Worm (Caenorhabditis elegans) whole organism, midembryonic: ENCODE data around the gene Y116A8C.29.

Experiments used
- T22C8.4 ChIP-seq: fragments of 200-800 bp; sonication (Bioruptor generic); IDR thresholded peaks from 2 replicates; pipeline ENCODE4 v1.3.6; 2022; ENCODE audit warnings: missing genetic modification characterization, missing compliant biosample characterization
- cog-1 ChIP-seq: sonication (generic microtip); optimal IDR thresholded peaks from 2 replicates; lab custom pipeline; 2016; ENCODE audit warnings: missing genetic modification characterization, missing compliant biosample characterization
- flt-1 ChIP-seq: fragments of 200-800 bp; sonication (Bioruptor generic); IDR thresholded peaks from 2 replicates; pipeline ENCODE4 v1.3.6; 2022; ENCODE audit warnings: missing genetic modification characterization, missing compliant biosample characterization
- klf-2 ChIP-seq: fragments of 200-800 bp; sonication (Bioruptor generic); conservative IDR thresholded peaks from 2 replicates; pipeline ENCODE4 v1.3.6; 2022; ENCODE audit warnings: missing genetic modification reagents, missing genetic modification characterization, missing compliant biosample characterization
- med-1 ChIP-seq: sonication (generic microtip); optimal IDR thresholded peaks from 2 replicates; lab custom pipeline; 2017; ENCODE audit warnings: missing genetic modification characterization, mild to moderate bottlenecking, missing compliant biosample characterization, antibody characterized with exemption, missing genetic modification reagents; ENCODE audit not compliant: insufficient read depth
- ref-1 ChIP-seq: fragments of 200-800 bp; sonication (Bioruptor generic); conservative IDR thresholded peaks from 2 replicates; pipeline ENCODE4 v1.3.6; 2022; ENCODE audit warnings: missing genetic modification reagents, missing genetic modification characterization, missing compliant biosample characterization
- tab-1 ChIP-seq: fragments of 200-800 bp; sonication (Bioruptor generic); IDR thresholded peaks from 2 replicates; pipeline ENCODE4 v1.3.6; 2022; ENCODE audit warnings: missing genetic modification characterization, missing compliant biosample characterization
- ztf-23 ChIP-seq: fragments of 200-800 bp; sonication (Bioruptor generic); IDR thresholded peaks from 2 replicates; pipeline ENCODE4 v1.3.6; 2022; ENCODE audit warnings: missing genetic modification reagents, missing genetic modification characterization, missing compliant biosample characterization
- ztf-29 ChIP-seq: fragments of 200-800 bp; sonication (Bioruptor generic); IDR thresholded peaks from 2 replicates; pipeline ENCODE4 v1.3.6; 2022; ENCODE audit warnings: missing genetic modification reagents, missing genetic modification characterization, missing compliant biosample characterization

Gene Y116A8C.29

ce11 chrIV:17084839-17085238 is 9.0 kb upstream of the Y116A8C.29 start:
- TF ChIP-seq ztf-23 (GFP tag; lab: Robert Waterston, UW) = no peak
- TF ChIP-seq T22C8.4 (GFP tag; lab: Robert Waterston, UW) = no peak
- TF ChIP-seq tab-1 (GFP tag; lab: Robert Waterston, UW) = no peak
- no peak for TF ChIP-seq ztf-29 (GFP tag; lab: Robert Waterston, UW)
- TF ChIP-seq cog-1 (tag; lab: Kevin White, UChicago) = no peak
- no peak for TF ChIP-seq klf-2 (GFP tag; lab: Robert Waterston, UW)
- no peak for TF ChIP-seq med-1

ce11 chrIV:17087384-17088099 is 6.3 kb upstream of the Y116A8C.29 start, which contains the start of the genes snx-13 and snr-1:
Gene snx-13, minus strand, starts transcription at chrIV:17087438.
Gene snr-1, plus strand, starts transcription at chrIV:17088049.
- TF ChIP-seq med-1 = no peak
- TF ChIP-seq tab-1 (GFP tag; lab: Robert Waterston, UW) = peak; percentile 77
- TF ChIP-seq ztf-23 (GFP tag; lab: Robert Waterston, UW) = peak; percentile 94
- peak; percentile 81 for TF ChIP-seq klf-2 (GFP tag; lab: Robert Waterston, UW)
- peak; percentile 89 for TF ChIP-seq flt-1
- peak; percentile 70; the same call in 1 of the 2 replicates for TF ChIP-seq T22C8.4 (GFP tag; lab: Robert Waterston, UW)
- peak; percentile 97 for TF ChIP-seq cog-1 (tag; lab: Kevin White, UChicago)
- TF ChIP-seq ref-1 (GFP tag; lab: Robert Waterston, UW) = no peak; the same call in 1 of the 2 replicates
- peak; percentile 70 for TF ChIP-seq ztf-29 (GFP tag; lab: Robert Waterston, UW)

ce11 chrIV:17088849-17089248 is 5.0 kb upstream of the Y116A8C.29 start, which contains the start of gene Y116A8C.43:
Gene Y116A8C.43, plus strand, starts transcription at chrIV:17088851.
- TF ChIP-seq flt-1 (no peak), ref-1 (GFP tag; lab: Robert Waterston, UW) (no peak), ztf-29 (GFP tag; lab: Robert Waterston, UW) (no peak), klf-2 (GFP tag; lab: Robert Waterston, UW) (no peak), T22C8.4 (GFP tag; lab: Robert Waterston, UW) (no peak), ztf-23 (GFP tag; lab: Robert Waterston, UW) (no peak), cog-1 (tag; lab: Kevin White, UChicago) (no peak), tab-1 (GFP tag; lab: Robert Waterston, UW) (no peak), med-1 (no peak)

ce11 chrIV:17096168-17096567 is 2.3 kb downstream of the Y116A8C.29 start, which contains the start of gene Y116A8C.27:
Gene Y116A8C.27, minus strand, starts transcription at chrIV:17096268.
- no peak for TF ChIP-seq ztf-23 (GFP tag; lab: Robert Waterston, UW)
- no peak for TF ChIP-seq flt-1
- TF ChIP-seq tab-1 (GFP tag; lab: Robert Waterston, UW) = no peak
- TF ChIP-seq klf-2 (GFP tag; lab: Robert Waterston, UW) = no peak
- no peak for TF ChIP-seq ref-1 (GFP tag; lab: Robert Waterston, UW)
- TF ChIP-seq ztf-29 (GFP tag; lab: Robert Waterston, UW) = no peak
- no peak for TF ChIP-seq med-1
- TF ChIP-seq cog-1 (tag; lab: Kevin White, UChicago) = no peak
- TF ChIP-seq T22C8.4 (GFP tag; lab: Robert Waterston, UW) = no peak

ce11 chrIV:17099113-17099512 is 5.3 kb downstream of the Y116A8C.29 start:
- TF ChIP-seq klf-2 (GFP tag; lab: Robert Waterston, UW) = 0 out of 2 replicates have a peak, but pooled peaks have one; percentile 3
- no peak for TF ChIP-seq cog-1 (tag; lab: Kevin White, UChicago)
- 0 out of 2 replicates have a peak, but pooled peaks have one; percentile 23 for TF ChIP-seq ref-1 (GFP tag; lab: Robert Waterston, UW)

- TF ChIP-seq flt-1 = no peak
- no peak for TF ChIP-seq med-1
- TF ChIP-seq cog-1 (tag; lab: Kevin White, UChicago) = no peak
- no peak for TF ChIP-seq klf-2 (GFP tag; lab: Robert Waterston, UW)
- TF ChIP-seq ztf-29 (GFP tag; lab: Robert Waterston, UW) = no peak
- no peak for TF ChIP-seq ref-1 (GFP tag; lab: Robert Waterston, UW)
- no peak for TF ChIP-seq T22C8.4 (GFP tag; lab: Robert Waterston, UW)
- TF ChIP-seq ztf-23 (GFP tag; lab: Robert Waterston, UW) = no peak
- TF ChIP-seq tab-1 (GFP tag; lab: Robert Waterston, UW) = no peak
Measured at ce11 chrIV:17100148-17100547, 6.3 kb downstream of the Y116A8C.29 start, which contains the start of gene bca-2. Gene bca-2, minus strand, starts transcription at chrIV:17100248.

- TF ChIP-seq ztf-29 (GFP tag; lab: Robert Waterston, UW) (no peak), tab-1 (GFP tag; lab: Robert Waterston, UW) (no peak), med-1 (no peak), T22C8.4 (GFP tag; lab: Robert Waterston, UW) (no peak), ztf-23 (GFP tag; lab: Robert Waterston, UW) (no peak), flt-1 (no peak)
Measured at ce11 chrIV:17100628-17101338, 7.0 kb downstream of the Y116A8C.29 start.

ce11 chrIV:17103116-17103515 is 9.3 kb downstream of the Y116A8C.29 start:
- TF ChIP-seq ztf-29 (GFP tag; lab: Robert Waterston, UW) (no peak), cog-1 (tag; lab: Kevin White, UChicago) (no peak), klf-2 (GFP tag; lab: Robert Waterston, UW) (no peak), flt-1 (no peak), T22C8.4 (GFP tag; lab: Robert Waterston, UW) (no peak)

ce11 chrIV:17103615-17104014 is 9.8 kb downstream of the Y116A8C.29 start, which contains the start of gene Y116A8C.30:
Gene Y116A8C.30, minus strand, starts transcription at chrIV:17103715.
- TF ChIP-seq med-1 = no peak
- no peak for TF ChIP-seq ztf-23 (GFP tag; lab: Robert Waterston, UW)
- TF ChIP-seq cog-1 (tag; lab: Kevin White, UChicago) = no peak
- no peak for TF ChIP-seq ref-1 (GFP tag; lab: Robert Waterston, UW)
- TF ChIP-seq flt-1 = no peak
- TF ChIP-seq ztf-29 (GFP tag; lab: Robert Waterston, UW) = no peak
- TF ChIP-seq T22C8.4 (GFP tag; lab: Robert Waterston, UW) = no peak
- no peak for TF ChIP-seq tab-1 (GFP tag; lab: Robert Waterston, UW)
- TF ChIP-seq klf-2 (GFP tag; lab: Robert Waterston, UW) = no peak
